Fruit fly (Drosophila melanogaster) whole organism, embryonic: ENCODE results near the gene CG44006.

Experiments used
- CG10267 ChIP-seq: fragments of 200-800 bp; sonication (Bioruptor generic); optimal IDR thresholded peaks from 2 replicates; lab custom pipeline; 2018; ENCODE audit warnings: missing biosample characterization, mild to moderate bottlenecking, missing genetic modification characterization, moderate library complexity
- CG10274 ChIP-seq: fragments of 200-800 bp; sonication (Bioruptor generic); optimal IDR thresholded peaks from 3 replicates; lab custom pipeline; 2017; ENCODE audit warnings: missing biosample characterization, mild to moderate bottlenecking, missing genetic modification characterization
- CG10462 ChIP-seq: fragments of 200-800 bp; sonication (Bioruptor generic); optimal IDR thresholded peaks from 2 replicates; lab custom pipeline; 2016; ENCODE audit warnings: missing biosample characterization, missing genetic modification characterization
- CG10565 ChIP-seq: fragments of 200-800 bp; sonication (Bioruptor generic); optimal IDR thresholded peaks from 3 replicates; lab custom pipeline; 2016; ENCODE audit warnings: missing biosample characterization, mild to moderate bottlenecking, missing genetic modification characterization
- CG12071 ChIP-seq: fragments of 200-800 bp; sonication (Bioruptor generic); optimal IDR thresholded peaks from 3 replicates; lab custom pipeline; 2018; ENCODE audit warnings: missing biosample characterization, mild to moderate bottlenecking, missing genetic modification characterization
- CG12942 ChIP-seq: fragments of 200-800 bp; sonication (Bioruptor generic); optimal IDR thresholded peaks from 3 replicates; lab custom pipeline; 2016; ENCODE audit warnings: missing biosample characterization, missing genetic modification characterization
- CG13287 ChIP-seq: fragments of 200-800 bp; sonication (Bioruptor generic); IDR thresholded peaks from 2 replicates; pipeline ENCODE4 v1.3.6; 2022; ENCODE audit warnings: missing biosample characterization, missing genetic modification characterization; ENCODE audit not compliant: partially characterized antibody
- CG14710 ChIP-seq: fragments of 200-800 bp; sonication (Bioruptor generic); optimal IDR thresholded peaks from 3 replicates; lab custom pipeline; 2019; ENCODE audit warnings: missing biosample characterization, mild to moderate bottlenecking, missing genetic modification characterization, moderate library complexity
- CG15073 ChIP-seq: fragments of 200-800 bp; sonication (Bioruptor generic); optimal IDR thresholded peaks from 2 replicates; lab custom pipeline; 2016; ENCODE audit warnings: missing biosample characterization, missing genetic modification characterization
- CG15269 ChIP-seq: fragments of 200-800 bp; sonication (Bioruptor generic); optimal IDR thresholded peaks from 2 replicates; lab custom pipeline; 2018; ENCODE audit warnings: missing biosample characterization, mild to moderate bottlenecking, missing genetic modification characterization, moderate library complexity
- CG1603 ChIP-seq: fragments of 200-800 bp; sonication (Bioruptor generic); optimal IDR thresholded peaks from 2 replicates; lab custom pipeline; 2019; ENCODE audit warnings: missing biosample characterization, mild to moderate bottlenecking, missing genetic modification characterization, moderate library complexity
- CG16779 ChIP-seq: fragments of 200-800 bp; sonication (Bioruptor generic); IDR thresholded peaks from 2 replicates; pipeline ENCODE4 v1.3.6; 2022; ENCODE audit warnings: missing biosample characterization, missing genetic modification characterization
- CG16813 ChIP-seq: fragments of 200-800 bp; sonication (Bioruptor generic); IDR thresholded peaks from 3 replicates; pipeline ENCODE4 v1.3.6; 2022; ENCODE audit warnings: missing biosample characterization, missing genetic modification characterization; ENCODE audit not compliant: partially characterized antibody
- CG31441 ChIP-seq: fragments of 200-800 bp; sonication (Bioruptor generic); IDR thresholded peaks from 2 replicates; pipeline ENCODE4 v1.3.6; 2022; ENCODE audit warnings: missing biosample characterization, missing genetic modification characterization
- CG34224 ChIP-seq: fragments of 200-800 bp; sonication (Bioruptor generic); IDR thresholded peaks from 3 replicates; pipeline ENCODE4 v1.3.6; 2022; ENCODE audit warnings: missing biosample characterization, missing genetic modification characterization; ENCODE audit not compliant: partially characterized antibody
- CG4282 ChIP-seq: fragments of 200-800 bp; sonication (Bioruptor generic); optimal IDR thresholded peaks from 2 replicates; lab custom pipeline; 2016; ENCODE audit warnings: missing biosample characterization, missing genetic modification characterization
- CG6791 ChIP-seq: fragments of 200-800 bp; sonication (Bioruptor generic); IDR thresholded peaks from 3 replicates; pipeline ENCODE4 v1.3.6; 2022; ENCODE audit warnings: missing biosample characterization, missing genetic modification characterization; ENCODE audit not compliant: partially characterized antibody
- CG7928 ChIP-seq: fragments of 200-800 bp; sonication (Bioruptor generic); optimal IDR thresholded peaks from 2 replicates; lab custom pipeline; 2017; ENCODE audit warnings: missing biosample characterization, mild to moderate bottlenecking, missing genetic modification characterization
- CG7963 ChIP-seq: fragments of 200-800 bp; sonication (Bioruptor generic); IDR thresholded peaks from 3 replicates; pipeline ENCODE4 v1.3.6; 2022; ENCODE audit warnings: missing biosample characterization, missing genetic modification characterization; ENCODE audit not compliant: partially characterized antibody
- CG8765 ChIP-seq: fragments of 200-800 bp; sonication (Bioruptor generic); IDR thresholded peaks from 2 replicates; pipeline ENCODE4 v1.3.6; 2022; ENCODE audit warnings: missing biosample characterization, missing genetic modification characterization
- CHES-1-like ChIP-seq: fragments of 200-800 bp; sonication (Bioruptor generic); optimal IDR thresholded peaks from 2 replicates; lab custom pipeline; 2016; ENCODE audit warnings: missing biosample characterization, missing genetic modification characterization
- CTCF ChIP-seq: fragments of 200-800 bp; sonication (Bioruptor generic); optimal IDR thresholded peaks from 2 replicates; lab custom pipeline; 2017; ENCODE audit warnings: missing biosample characterization, mild to moderate bottlenecking, missing genetic modification characterization, moderate library complexity
- D19A ChIP-seq: fragments of 200-800 bp; optimal IDR thresholded peaks from 3 replicates; lab custom pipeline; 2019; ENCODE audit warnings: missing biosample characterization, mild to moderate bottlenecking, missing genetic modification characterization, moderate library complexity
- Dll ChIP-seq: fragments of 200-800 bp; sonication (Bioruptor generic); IDR thresholded peaks from 4 replicates; pipeline ENCODE4 v1.3.6; 2022; ENCODE audit warnings: missing biosample characterization, missing genetic modification characterization; ENCODE audit not compliant: partially characterized antibody
- Dp ChIP-seq: fragments of 200-800 bp; sonication (Bioruptor generic); optimal IDR thresholded peaks from 2 replicates; lab custom pipeline; 2018; ENCODE audit warnings: missing biosample characterization, mild to moderate bottlenecking, missing genetic modification characterization, moderate library complexity
- Mad ChIP-seq: fragments of 200-800 bp; sonication (Bioruptor generic); optimal IDR thresholded peaks from 2 replicates; lab custom pipeline; 2016; ENCODE audit warnings: missing biosample characterization, missing genetic modification characterization
- Ptx1 ChIP-seq: fragments of 200-800 bp; sonication (Bioruptor generic); IDR thresholded peaks from 2 replicates; pipeline ENCODE4 v1.3.6; 2022; ENCODE audit warnings: missing biosample characterization, missing genetic modification characterization
- Sry-β ChIP-seq: fragments of 200-800 bp; sonication (Bioruptor generic); optimal IDR thresholded peaks from 2 replicates; lab custom pipeline; 2018; ENCODE audit warnings: missing biosample characterization, mild to moderate bottlenecking, missing genetic modification characterization, moderate library complexity
- ac ChIP-seq: fragments of 200-800 bp; sonication (Bioruptor generic); optimal IDR thresholded peaks from 3 replicates; lab custom pipeline; 2017; ENCODE audit warnings: missing biosample characterization, mild to moderate bottlenecking, missing genetic modification characterization
- amos ChIP-seq: fragments of 200-800 bp; sonication (Bioruptor generic); IDR thresholded peaks from 2 replicates; pipeline ENCODE4 v1.3.6; 2022; ENCODE audit warnings: missing biosample characterization, missing genetic modification characterization; ENCODE audit not compliant: partially characterized antibody
- ap ChIP-seq: fragments of 200-800 bp; sonication (Bioruptor generic); IDR thresholded peaks from 2 replicates; pipeline ENCODE4 v1.3.6; 2022; ENCODE audit warnings: missing biosample characterization, missing genetic modification characterization
- chinmo ChIP-seq: fragments of 200-800 bp; sonication (Bioruptor generic); IDR thresholded peaks from 4 replicates; pipeline ENCODE4 v1.3.6; 2022; ENCODE audit warnings: missing biosample characterization, missing genetic modification characterization; ENCODE audit not compliant: partially characterized antibody
- dmrt99B ChIP-seq: fragments of 200-800 bp; sonication (Bioruptor generic); optimal IDR thresholded peaks from 2 replicates; lab custom pipeline; 2018; ENCODE audit warnings: missing biosample characterization, mild to moderate bottlenecking, missing genetic modification characterization, moderate library complexity
- gcm ChIP-seq: fragments of 200-800 bp; sonication (Bioruptor generic); optimal IDR thresholded peaks from 2 replicates; lab custom pipeline; 2019; ENCODE audit warnings: missing biosample characterization, mild to moderate bottlenecking, missing genetic modification characterization, moderate library complexity
- hb ChIP-seq: fragments of 200-800 bp; sonication (Bioruptor generic); IDR thresholded peaks from 3 replicates; pipeline ENCODE4 v1.3.6; 2022; ENCODE audit warnings: missing biosample characterization, missing genetic modification characterization; ENCODE audit not compliant: partially characterized antibody
- ken ChIP-seq: fragments of 200-800 bp; sonication (Bioruptor generic); IDR thresholded peaks from 3 replicates; pipeline ENCODE4 v1.3.6; 2022; ENCODE audit warnings: missing biosample characterization, missing genetic modification characterization
- lbe ChIP-seq: fragments of 200-800 bp; sonication (Bioruptor generic); optimal IDR thresholded peaks from 2 replicates; lab custom pipeline; 2016; ENCODE audit warnings: missing biosample characterization, mild to moderate bottlenecking, missing genetic modification characterization
- nerfin-2 ChIP-seq: fragments of 200-800 bp; sonication (Bioruptor generic); IDR thresholded peaks from 2 replicates; pipeline ENCODE4 v1.3.6; 2022; ENCODE audit warnings: missing biosample characterization, missing genetic modification characterization; ENCODE audit not compliant: partially characterized antibody
- pita ChIP-seq: fragments of 200-800 bp; sonication (Bioruptor generic); optimal IDR thresholded peaks from 2 replicates; lab custom pipeline; 2017; ENCODE audit warnings: missing biosample characterization, mild to moderate bottlenecking, missing genetic modification characterization
- pros ChIP-seq: fragments of 200-800 bp; sonication (Bioruptor generic); optimal IDR thresholded peaks from 3 replicates; lab custom pipeline; 2019; ENCODE audit warnings: missing biosample characterization, mild to moderate bottlenecking, missing genetic modification characterization, moderate library complexity
- pum ChIP-seq: fragments of 200-800 bp; sonication (Bioruptor generic); optimal IDR thresholded peaks from 2 replicates; lab custom pipeline; 2016; ENCODE audit warnings: missing biosample characterization, missing genetic modification characterization
- row ChIP-seq: fragments of 200-800 bp; sonication (Bioruptor generic); IDR thresholded peaks from 3 replicates; pipeline ENCODE4 v1.3.6; 2022; ENCODE audit warnings: missing biosample characterization, missing genetic modification characterization
- schlank ChIP-seq: fragments of 200-800 bp; sonication (Bioruptor generic); optimal IDR thresholded peaks from 2 replicates; lab custom pipeline; 2018; ENCODE audit warnings: missing biosample characterization, mild to moderate bottlenecking, missing genetic modification characterization
- slbo ChIP-seq: fragments of 200-800 bp; sonication (Bioruptor generic); IDR thresholded peaks from 2 replicates; pipeline ENCODE4 v1.3.6; 2022; ENCODE audit warnings: missing biosample characterization, missing genetic modification characterization
- sna ChIP-seq: fragments of 200-800 bp; sonication (Bioruptor generic); IDR thresholded peaks from 2 replicates; pipeline ENCODE4 v1.3.6; 2022; ENCODE audit warnings: missing biosample characterization, missing genetic modification characterization; ENCODE audit not compliant: partially characterized antibody
- stwl ChIP-seq: fragments of 200-800 bp; sonication (Bioruptor generic); optimal IDR thresholded peaks from 3 replicates; lab custom pipeline; 2018; ENCODE audit warnings: missing biosample characterization, mild to moderate bottlenecking, missing genetic modification characterization, moderate library complexity
- tna ChIP-seq: fragments of 200-800 bp; sonication (Bioruptor generic); IDR thresholded peaks from 2 replicates; pipeline ENCODE4 v1.3.6; 2022; ENCODE audit warnings: missing biosample characterization, missing genetic modification characterization; ENCODE audit not compliant: partially characterized antibody
- trem ChIP-seq: fragments of 200-800 bp; optimal IDR thresholded peaks from 3 replicates; lab custom pipeline; 2019; ENCODE audit warnings: missing biosample characterization, mild to moderate bottlenecking, missing genetic modification characterization, moderate library complexity
- unc-4 ChIP-seq: fragments of 200-800 bp; sonication (Bioruptor generic); IDR thresholded peaks from 2 replicates; pipeline ENCODE4 v1.3.6; 2022; ENCODE audit warnings: missing biosample characterization, missing genetic modification characterization; ENCODE audit not compliant: partially characterized antibody
- zen2 ChIP-seq: fragments of 200-800 bp; sonication (Bioruptor generic); IDR thresholded peaks from 3 replicates; pipeline ENCODE4 v1.3.6; 2022; ENCODE audit warnings: missing biosample characterization, missing genetic modification characterization; ENCODE audit not compliant: partially characterized antibody

Gene CG44006

dm6 chr3L:18112669-18113068 lies 42.7 kb upstream of the CG44006 start, which contains the start of the genes CG32195 and CG7341 (continued):
- TF ChIP-seq pita (GFP tag; lab: Kevin White, UChicago) (no peak), CTCF (peak; percentile 29), CHES-1-like (GFP tag; lab: Kevin White, UChicago) (no peak), pros (no peak), CG13287 (GFP tag; lab: Robert Waterston, UW) (peak; percentile 89), CG10274 (GFP tag; lab: Kevin White, UChicago) (no peak), CG8765 (GFP tag; lab: Robert Waterston, UW) (no peak), amos (GFP tag; lab: Robert Waterston, UW) (peak; percentile 68; the same call in 1 of the 2 replicates), Ptx1 (GFP tag; lab: Robert Waterston, UW) (no peak), tna (peak; percentile 79), hb (peak; percentile 53; the same call in 1 of the 3 replicates), CG7963 (peak; percentile 80), Dp (GFP tag; lab: Kevin White, UChicago) (peak; percentile 94), CG16779 (GFP tag; lab: Robert Waterston, UW) (no peak), trem (tag; lab: Kevin White, UChicago) (peak; percentile 25), ken (no peak), CG12942 (GFP tag; lab: Kevin White, UChicago) (no peak), CG16813 (peak; percentile 62), CG15269 (tag; lab: Kevin White, UChicago) (no peak), CG7928 (GFP tag; lab: Kevin White, UChicago) (no peak), nerfin-2 (GFP tag; lab: Robert Waterston, UW) (peak; percentile 90), chinmo (GFP tag; lab: Robert Waterston, UW) (peak; percentile 71; the same call in 2 of the 4 replicates), sna (GFP tag; lab: Robert Waterston, UW) (peak; percentile 83), CG31441 (GFP tag; lab: Robert Waterston, UW) (no peak), gcm (GFP tag; lab: Kevin White, UChicago) (no peak), schlank (tag; lab: Kevin White, UChicago) (no peak), CG6791 (GFP tag; lab: Robert Waterston, UW) (peak; percentile 85), D19A (tag; lab: Kevin White, UChicago) (peak; percentile 84), unc-4 (GFP tag; lab: Robert Waterston, UW) (peak; percentile 72), Mad (GFP tag; lab: Kevin White, UChicago) (no peak), ap (GFP tag; lab: Robert Waterston, UW) (no peak), CG10565 (no peak), stwl (tag; lab: Kevin White, UChicago) (peak; percentile 83), CG4282 (GFP tag; lab: Kevin White, UChicago) (no peak), row (peak; percentile 19; the same call in 1 of the 3 replicates), CG10267 (peak; percentile 49), CG1603 (tag; lab: Kevin White, UChicago) (peak; percentile 31), Dll (peak; percentile 83), CG14710 (tag; lab: Kevin White, UChicago) (peak; percentile 21), slbo (no peak), CG15073 (no peak), ac (GFP tag; lab: Kevin White, UChicago) (no peak), pum (no peak), CG12071 (no peak), dmrt99B (tag; lab: Kevin White, UChicago) (no peak), CG34224 (peak; percentile 93), CG10462 (no peak), zen2 (GFP tag; lab: Robert Waterston, UW) (peak; percentile 84), lbe (GFP tag; lab: Kevin White, UChicago) (peak; percentile 31), Sry-β (GFP tag; lab: Kevin White, UChicago) (peak; percentile 18)
